Worm (Caenorhabditis elegans) whole organism, midembryonic: Measurements from ENCODE around the gene nas-16.

Experiments
- cog-1 ChIP-seq: sonication (generic microtip); optimal IDR thresholded peaks from 2 replicates; lab custom pipeline; 2016; ENCODE audit warnings: missing genetic modification characterization, missing compliant biosample characterization
- flt-1 ChIP-seq: fragments of 200-800 bp; sonication (Bioruptor generic); IDR thresholded peaks from 2 replicates; pipeline ENCODE4 v1.3.6; 2022; ENCODE audit warnings: missing genetic modification characterization, missing compliant biosample characterization
- klf-2 ChIP-seq: fragments of 200-800 bp; sonication (Bioruptor generic); conservative IDR thresholded peaks from 2 replicates; pipeline ENCODE4 v1.3.6; 2022; ENCODE audit warnings: missing genetic modification reagents, missing genetic modification characterization, missing compliant biosample characterization
- med-1 ChIP-seq: sonication (generic microtip); optimal IDR thresholded peaks from 2 replicates; lab custom pipeline; 2017; ENCODE audit warnings: missing genetic modification characterization, mild to moderate bottlenecking, missing compliant biosample characterization, antibody characterized with exemption, missing genetic modification reagents; ENCODE audit not compliant: insufficient read depth
- ref-1 ChIP-seq: fragments of 200-800 bp; sonication (Bioruptor generic); conservative IDR thresholded peaks from 2 replicates; pipeline ENCODE4 v1.3.6; 2022; ENCODE audit warnings: missing genetic modification reagents, missing genetic modification characterization, missing compliant biosample characterization
- tab-1 ChIP-seq: fragments of 200-800 bp; sonication (Bioruptor generic); IDR thresholded peaks from 2 replicates; pipeline ENCODE4 v1.3.6; 2022; ENCODE audit warnings: missing genetic modification characterization, missing compliant biosample characterization
- ztf-23 ChIP-seq: fragments of 200-800 bp; sonication (Bioruptor generic); IDR thresholded peaks from 2 replicates; pipeline ENCODE4 v1.3.6; 2022; ENCODE audit warnings: missing genetic modification reagents, missing genetic modification characterization, missing compliant biosample characterization
- ztf-29 ChIP-seq: fragments of 200-800 bp; sonication (Bioruptor generic); IDR thresholded peaks from 2 replicates; pipeline ENCODE4 v1.3.6; 2022; ENCODE audit warnings: missing genetic modification reagents, missing genetic modification characterization, missing compliant biosample characterization

DNA sequence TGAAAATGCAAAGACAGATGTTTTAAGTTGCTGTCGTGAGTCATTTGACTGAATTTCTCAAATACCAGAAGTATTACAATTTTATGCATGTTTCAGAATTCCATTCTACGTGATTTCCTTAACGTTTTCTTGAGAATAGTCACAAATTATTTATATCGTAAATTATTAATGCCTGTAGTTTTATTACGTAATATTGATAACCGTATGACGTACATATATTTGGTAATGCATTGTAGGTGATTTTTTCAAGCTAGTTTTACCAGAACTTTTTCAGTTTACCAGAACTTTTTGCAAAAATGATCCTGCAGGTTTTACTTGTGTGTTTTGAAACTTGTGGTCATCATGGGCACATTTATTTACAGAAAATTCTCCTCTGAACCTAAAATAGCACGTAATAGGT lies 18.2 kb upstream of the nas-16 start:
- TF ChIP-seq klf-2 = no peak
- TF ChIP-seq med-1 (GFP tag; lab: Kevin White, UChicago) = no peak
- no peak for TF ChIP-seq ref-1 (GFP tag; lab: Robert Waterston, UW)
- no peak for TF ChIP-seq ztf-23 (GFP tag; lab: Robert Waterston, UW)
- no peak for TF ChIP-seq cog-1 (tag; lab: Kevin White, UChicago)
- TF ChIP-seq ztf-29 (GFP tag; lab: Robert Waterston, UW) = no peak
- no peak for TF ChIP-seq tab-1 (GFP tag; lab: Robert Waterston, UW)
- no peak for TF ChIP-seq flt-1 (GFP tag; lab: Robert Waterston, UW)
